Fruit fly (Drosophila melanogaster) whole organism, embryonic: ENCODE results near the gene LysD.
A peak's percentile ranks its signal among the peaks of the same experiment; 100 is the strongest.

Experiments used
- ATbp ChIP-seq: fragments of 200-800 bp; sonication (Bioruptor generic); optimal IDR thresholded peaks from 2 replicates; lab custom pipeline; 2017; ENCODE audit warnings: missing biosample characterization, mild to moderate bottlenecking, missing genetic modification characterization, missing genetic modification reagents
- Adf1 ChIP-seq: fragments of 200-800 bp; sonication (Bioruptor generic); IDR thresholded peaks from 2 replicates; pipeline ENCODE4 v1.3.6; 2022; ENCODE audit warnings: missing biosample characterization, missing genetic modification characterization
- Blimp-1 ChIP-seq: fragments of 200-800 bp; sonication (Bioruptor generic); optimal IDR thresholded peaks from 3 replicates; lab custom pipeline; 2018; ENCODE audit warnings: missing biosample characterization, missing genetic modification characterization, mild to moderate bottlenecking, moderate library complexity, missing genetic modification reagents
- CG10654 ChIP-seq: fragments of 200-800 bp; sonication (Bioruptor generic); optimal IDR thresholded peaks from 2 replicates; lab custom pipeline; 2016; ENCODE audit warnings: missing biosample characterization, missing genetic modification characterization
- CG10959 ChIP-seq: fragments of 200-800 bp; sonication (Bioruptor generic); IDR thresholded peaks from 2 replicates; pipeline ENCODE4 v1.3.6; 2022; ENCODE audit warnings: missing biosample characterization, missing genetic modification characterization
- CG11093 ChIP-seq: fragments of 200-800 bp; sonication (Bioruptor generic); IDR thresholded peaks from 3 replicates; pipeline ENCODE4 v1.3.6; 2022; ENCODE audit warnings: missing biosample characterization, missing genetic modification characterization
- CG11723 ChIP-seq: fragments of 200-800 bp; sonication (Bioruptor generic); optimal IDR thresholded peaks from 2 replicates; lab custom pipeline; 2017; ENCODE audit warnings: missing biosample characterization, mild to moderate bottlenecking, missing genetic modification characterization
- CG12659 ChIP-seq: fragments of 200-800 bp; sonication (Bioruptor generic); optimal IDR thresholded peaks from 3 replicates; lab custom pipeline; 2017; ENCODE audit warnings: mild to moderate bottlenecking, missing biosample characterization, missing genetic modification reagents, missing genetic modification characterization
- CG12744 ChIP-seq: fragments of 200-800 bp; sonication (Bioruptor generic); optimal IDR thresholded peaks from 2 replicates; lab custom pipeline; 2016; ENCODE audit warnings: missing biosample characterization, missing genetic modification characterization
- CG13296 ChIP-seq: fragments of 200-800 bp; sonication (Bioruptor generic); optimal IDR thresholded peaks from 3 replicates; lab custom pipeline; 2018; ENCODE audit warnings: missing biosample characterization, mild to moderate bottlenecking, missing genetic modification characterization
- CG14667 ChIP-seq: fragments of 200-800 bp; sonication (Bioruptor generic); IDR thresholded peaks from 2 replicates; pipeline ENCODE4 v1.3.6; 2022; ENCODE audit warnings: missing biosample characterization, missing genetic modification characterization
- CG15269 ChIP-seq: fragments of 200-800 bp; sonication (Bioruptor generic); optimal IDR thresholded peaks from 2 replicates; lab custom pipeline; 2018; ENCODE audit warnings: missing biosample characterization, mild to moderate bottlenecking, missing genetic modification characterization, moderate library complexity
- CG1647 ChIP-seq: fragments of 200-800 bp; sonication (Bioruptor generic); optimal IDR thresholded peaks from 3 replicates; lab custom pipeline; 2016; ENCODE audit warnings: missing biosample characterization, missing genetic modification characterization
- CG17359 ChIP-seq: fragments of 200-800 bp; sonication (Bioruptor generic); optimal IDR thresholded peaks from 3 replicates; lab custom pipeline; 2018; ENCODE audit warnings: missing biosample characterization, mild to moderate bottlenecking, missing genetic modification characterization, moderate library complexity
- CG17568 ChIP-seq: fragments of 200-800 bp; sonication (Bioruptor generic); optimal IDR thresholded peaks from 2 replicates; lab custom pipeline; 2018; ENCODE audit warnings: missing biosample characterization, mild to moderate bottlenecking, missing genetic modification characterization, moderate library complexity
- CG18262 ChIP-seq: fragments of 200-800 bp; optimal IDR thresholded peaks from 3 replicates; lab custom pipeline; 2019; ENCODE audit warnings: missing biosample characterization, mild to moderate bottlenecking, missing genetic modification characterization, moderate library complexity
- CG5180 ChIP-seq: fragments of 200-800 bp; sonication (Bioruptor generic); optimal IDR thresholded peaks from 3 replicates; lab custom pipeline; 2017; ENCODE audit warnings: missing biosample characterization, missing genetic modification characterization, mild to moderate bottlenecking, moderate library complexity, missing genetic modification reagents
- CG6854 ChIP-seq: fragments of 200-800 bp; sonication (Bioruptor generic); optimal IDR thresholded peaks from 3 replicates; lab custom pipeline; 2017; ENCODE audit warnings: missing biosample characterization, mild to moderate bottlenecking, missing genetic modification characterization
- CG7357 ChIP-seq: fragments of 200-800 bp; sonication (Bioruptor generic); IDR thresholded peaks from 3 replicates; pipeline ENCODE4 v1.3.6; 2022; ENCODE audit warnings: missing biosample characterization, missing genetic modification characterization
- CG9215 ChIP-seq: fragments of 200-800 bp; sonication (Bioruptor generic); IDR thresholded peaks from 2 replicates; pipeline ENCODE4 v1.3.6; 2022; ENCODE audit warnings: missing biosample characterization, missing genetic modification characterization
- CTCF ChIP-seq: fragments of 200-800 bp; sonication (Bioruptor generic); optimal IDR thresholded peaks from 2 replicates; lab custom pipeline; 2017; ENCODE audit warnings: missing biosample characterization, mild to moderate bottlenecking, missing genetic modification characterization, moderate library complexity
- CkIIα-i1 ChIP-seq: fragments of 200-800 bp; sonication (Bioruptor generic); IDR thresholded peaks from 2 replicates; pipeline ENCODE4 v1.3.6; 2022; ENCODE audit warnings: missing biosample characterization, missing genetic modification characterization
- Ets65A ChIP-seq: fragments of 200-800 bp; sonication (Bioruptor generic); peaks from one replicate; lab custom pipeline; 2016; ENCODE audit warnings: missing biosample characterization, missing genetic modification characterization
- H2.0 ChIP-seq: fragments of 200-800 bp; sonication (Bioruptor generic); IDR thresholded peaks from 2 replicates; pipeline ENCODE4 v1.3.6; 2022; ENCODE audit warnings: missing biosample characterization, missing genetic modification characterization
- Nf-YB ChIP-seq: fragments of 200-800 bp; sonication (Bioruptor generic); optimal IDR thresholded peaks from 3 replicates; lab custom pipeline; 2019; ENCODE audit warnings: missing biosample characterization, mild to moderate bottlenecking, missing genetic modification characterization, moderate library complexity
- Oli ChIP-seq: fragments of 200-800 bp; sonication (Bioruptor generic); optimal IDR thresholded peaks from 2 replicates; lab custom pipeline; 2018; ENCODE audit warnings: missing biosample characterization, mild to moderate bottlenecking, missing genetic modification characterization, moderate library complexity
- Rx ChIP-seq: fragments of 200-800 bp; sonication (Bioruptor generic); IDR thresholded peaks from 2 replicates; pipeline ENCODE4 v1.3.6; 2022; ENCODE audit warnings: missing biosample characterization, missing genetic modification characterization
- Side ChIP-seq: fragments of 200-800 bp; sonication (Bioruptor generic); optimal IDR thresholded peaks from 2 replicates; lab custom pipeline; 2016; ENCODE audit warnings: missing biosample characterization, missing genetic modification characterization
- caup ChIP-seq: fragments of 200-800 bp; sonication (Bioruptor generic); optimal IDR thresholded peaks from 3 replicates; lab custom pipeline; 2017; ENCODE audit warnings: missing biosample characterization, mild to moderate bottlenecking, missing genetic modification characterization, moderate library complexity; ENCODE audit not compliant: severe bottlenecking
- chif ChIP-seq, 2 experiments: fragments of 200-800 bp; sonication (Bioruptor generic); optimal IDR thresholded peaks; 3 replicates each; lab custom pipeline; 2016; ENCODE audit warnings: missing biosample characterization in 2 of 2, missing genetic modification characterization in 2 of 2
- disco-r ChIP-seq: fragments of 200-800 bp; sonication (Bioruptor generic); optimal IDR thresholded peaks from 2 replicates; lab custom pipeline; 2016; ENCODE audit warnings: missing biosample characterization, missing genetic modification characterization
- dm ChIP-seq: fragments of 200-800 bp; sonication (Bioruptor generic); optimal IDR thresholded peaks from 3 replicates; lab custom pipeline; 2016; ENCODE audit warnings: missing biosample characterization, missing genetic modification characterization
- ewg ChIP-seq: fragments of 200-800 bp; sonication (Bioruptor generic); optimal IDR thresholded peaks from 3 replicates; lab custom pipeline; 2017; ENCODE audit warnings: mild to moderate bottlenecking, missing biosample characterization, missing genetic modification reagents, missing genetic modification characterization
- gce ChIP-seq: fragments of 200-800 bp; sonication (Bioruptor generic); IDR thresholded peaks from 3 replicates; pipeline ENCODE4 v1.3.6; 2022; ENCODE audit warnings: missing biosample characterization, missing genetic modification characterization
- gcm ChIP-seq: fragments of 200-800 bp; sonication (Bioruptor generic); optimal IDR thresholded peaks from 2 replicates; lab custom pipeline; 2019; ENCODE audit warnings: missing biosample characterization, mild to moderate bottlenecking, missing genetic modification characterization, moderate library complexity
- grn ChIP-seq: fragments of 200-800 bp; sonication (Bioruptor generic); optimal IDR thresholded peaks from 3 replicates; lab custom pipeline; 2017; ENCODE audit warnings: missing biosample characterization, missing genetic modification characterization
- gro ChIP-seq: fragments of 200-800 bp; sonication (Bioruptor generic); optimal IDR thresholded peaks from 2 replicates; lab custom pipeline; 2016; ENCODE audit warnings: missing biosample characterization, missing genetic modification characterization
- nerfin-1 ChIP-seq: fragments of 200-800 bp; sonication (Bioruptor generic); optimal IDR thresholded peaks from 3 replicates; lab custom pipeline; 2019; ENCODE audit warnings: missing biosample characterization, mild to moderate bottlenecking, missing genetic modification characterization, moderate library complexity
- nmo ChIP-seq: fragments of 200-800 bp; sonication (Bioruptor generic); optimal IDR thresholded peaks from 2 replicates; lab custom pipeline; 2018; ENCODE audit warnings: missing biosample characterization, mild to moderate bottlenecking, missing genetic modification characterization, moderate library complexity
- phol ChIP-seq: fragments of 200-800 bp; sonication (Bioruptor generic); optimal IDR thresholded peaks from 3 replicates; lab custom pipeline; 2018; ENCODE audit warnings: missing biosample characterization, mild to moderate bottlenecking, missing genetic modification characterization, moderate library complexity
- salm ChIP-seq: fragments of 200-800 bp; sonication (Bioruptor generic); optimal IDR thresholded peaks from 2 replicates; lab custom pipeline; 2018; ENCODE audit warnings: missing biosample characterization, mild to moderate bottlenecking, missing genetic modification characterization
- slou ChIP-seq: fragments of 200-800 bp; sonication (Bioruptor generic); optimal IDR thresholded peaks from 3 replicates; lab custom pipeline; 2016; ENCODE audit warnings: missing biosample characterization, missing genetic modification characterization
- so ChIP-seq: fragments of 200-800 bp; sonication (Bioruptor generic); IDR thresholded peaks from 3 replicates; pipeline ENCODE4 v1.3.6; 2022; ENCODE audit warnings: missing biosample characterization, missing genetic modification characterization
- sr ChIP-seq: fragments of 200-800 bp; sonication (Bioruptor generic); IDR thresholded peaks from 3 replicates; pipeline ENCODE4 v1.3.6; 2022; ENCODE audit warnings: missing biosample characterization, missing genetic modification characterization
- sug ChIP-seq: fragments of 200-800 bp; optimal IDR thresholded peaks from 2 replicates; lab custom pipeline; 2019; ENCODE audit warnings: missing biosample characterization, mild to moderate bottlenecking, missing genetic modification characterization, moderate library complexity
- tll ChIP-seq, 2 experiments: fragments of 200-800 bp in 1 of 2; fragments of >200 bp in 1 of 2; sonication (Bioruptor generic) in 1 of 2; optimal IDR thresholded peaks; 2 replicates each; lab custom pipeline; 2017 to 2019; ENCODE audit warnings: missing biosample characterization in 2 of 2, missing genetic modification characterization in 2 of 2, mild to moderate bottlenecking in 1 of 2, moderate library complexity in 1 of 2
- tna ChIP-seq: fragments of 200-800 bp; sonication (Bioruptor generic); IDR thresholded peaks from 2 replicates; pipeline ENCODE4 v1.3.6; 2022; ENCODE audit warnings: missing biosample characterization, missing genetic modification characterization; ENCODE audit not compliant: partially characterized antibody
- unc-4 ChIP-seq: fragments of 200-800 bp; sonication (Bioruptor generic); IDR thresholded peaks from 2 replicates; pipeline ENCODE4 v1.3.6; 2022; ENCODE audit warnings: missing biosample characterization, missing genetic modification characterization; ENCODE audit not compliant: partially characterized antibody
- unpg ChIP-seq: fragments of 200-800 bp; sonication (Bioruptor generic); optimal IDR thresholded peaks from 3 replicates; lab custom pipeline; 2018; ENCODE audit warnings: missing biosample characterization, mild to moderate bottlenecking, missing genetic modification characterization, moderate library complexity
- vfl ChIP-seq: fragments of 200-800 bp; sonication (Bioruptor generic); optimal IDR thresholded peaks from 2 replicates; lab custom pipeline; 2016; ENCODE audit warnings: missing biosample characterization, missing genetic modification characterization
- vvl ChIP-seq: fragments of 200-800 bp; sonication (Bioruptor generic); IDR thresholded peaks from 2 replicates; pipeline ENCODE4 v1.3.6; 2022; ENCODE audit warnings: missing biosample characterization, missing genetic modification characterization

Gene LysD

DNA sequence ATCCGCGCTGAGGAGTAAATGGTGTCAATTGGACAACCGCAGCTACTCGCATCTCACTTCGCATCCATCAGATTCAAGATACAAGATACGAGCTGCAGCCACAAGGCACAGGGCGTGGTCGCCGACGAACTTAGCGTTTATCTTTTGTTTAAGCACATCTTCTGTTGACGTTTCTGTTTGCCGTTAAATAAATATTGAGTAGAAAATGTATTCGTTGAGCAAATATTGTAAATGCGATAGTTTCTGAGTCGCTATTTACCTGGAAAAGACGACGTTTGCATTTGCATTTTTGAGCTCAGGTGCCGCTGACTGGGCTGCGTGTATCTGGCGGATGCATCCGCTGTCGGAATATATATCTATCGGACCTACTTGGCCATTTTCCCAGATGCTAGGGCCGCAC lies 44.7 kb downstream of the LysD start (continued):
- TF ChIP-seq CG12659 (GFP tag; lab: Kevin White, UChicago) (peak; percentile 36), ewg (GFP tag; lab: Kevin White, UChicago) (peak; percentile 51), tll (GFP tag; optimal IDR thresholded peaks at IDR 0.05; lab: Kevin White, UChicago) (peak in 1 of 2 experiments; percentile 97), CG18262 (tag; lab: Kevin White, UChicago) (peak; percentile 13), Rx (no peak), Oli (tag; lab: Kevin White, UChicago) (peak; percentile 39), chif (GFP tag; optimal IDR thresholded peaks at IDR 0.05; lab: Kevin White, UChicago) (peak in 1 of 2 experiments; percentile 6), Ets65A (no peak), ATbp (peak; percentile 96), CG14667 (GFP tag; lab: Robert Waterston, UW) (no peak), gcm (peak; percentile 65), caup (GFP tag; lab: Kevin White, UChicago) (peak; percentile 25), CG10959 (GFP tag; lab: Robert Waterston, UW) (0 out of 2 replicates have a peak, but pooled peaks have one; percentile 17), Side (GFP tag; lab: Kevin White, UChicago) (peak; percentile 54), unc-4 (GFP tag; lab: Robert Waterston, UW) (no peak), grn (peak; percentile 59), CG11723 (GFP tag; lab: Kevin White, UChicago) (peak; percentile 62), CG11093 (no peak), CG5180 (GFP tag; lab: Kevin White, UChicago) (peak; percentile 71), CG6854 (GFP tag; lab: Kevin White, UChicago) (peak; percentile 24), salm (tag; lab: Kevin White, UChicago) (peak; percentile 64), gro (GFP tag; lab: Kevin White, UChicago) (no peak), vfl (no peak), Adf1 (no peak), slou (GFP tag; lab: Kevin White, UChicago) (no peak), H2.0 (GFP tag; lab: Robert Waterston, UW) (no peak; the same call in 1 of the 2 replicates), Nf-YB (GFP tag; lab: Kevin White, UChicago) (peak; percentile 41), gce (GFP tag; lab: Robert Waterston, UW) (peak; percentile 76), Blimp-1 (GFP tag; lab: Kevin White, UChicago) (peak; percentile 70), vvl (GFP tag; lab: Robert Waterston, UW) (peak; percentile 33; the same call in 1 of the 2 replicates), CG17359 (tag; lab: Kevin White, UChicago) (peak; percentile 71), CG1647 (GFP tag; lab: Kevin White, UChicago) (peak; percentile 2), nerfin-1 (peak; percentile 71), CG15269 (tag; lab: Kevin White, UChicago) (peak; percentile 28), so (GFP tag; lab: Robert Waterston, UW) (0 out of 3 replicates have a peak, but pooled peaks have one; percentile 46), unpg (peak; percentile 65), sug (tag; lab: Kevin White, UChicago) (peak; percentile 1), dm (GFP tag; lab: Kevin White, UChicago) (no peak), phol (tag; lab: Kevin White, UChicago) (no peak), CG10654 (GFP tag; lab: Kevin White, UChicago) (peak; percentile 25), nmo (GFP tag; lab: Kevin White, UChicago) (no peak), CTCF (GFP tag; lab: Kevin White, UChicago) (peak; percentile 28), CkIIα-i1 (GFP tag; lab: Robert Waterston, UW) (no peak), CG9215 (no peak), CG13296 (peak; percentile 3), CG12744 (GFP tag; lab: Kevin White, UChicago) (no peak), sr (GFP tag; lab: Robert Waterston, UW) (peak; percentile 69), disco-r (GFP tag; lab: Kevin White, UChicago) (no peak), CG7357 (GFP tag; lab: Robert Waterston, UW) (no peak), CG17568 (GFP tag; lab: Kevin White, UChicago) (peak; percentile 84), tna (no peak)
